6 worm cellular contexts compared by ENCODE assay signal in the genomic region with DNA sequence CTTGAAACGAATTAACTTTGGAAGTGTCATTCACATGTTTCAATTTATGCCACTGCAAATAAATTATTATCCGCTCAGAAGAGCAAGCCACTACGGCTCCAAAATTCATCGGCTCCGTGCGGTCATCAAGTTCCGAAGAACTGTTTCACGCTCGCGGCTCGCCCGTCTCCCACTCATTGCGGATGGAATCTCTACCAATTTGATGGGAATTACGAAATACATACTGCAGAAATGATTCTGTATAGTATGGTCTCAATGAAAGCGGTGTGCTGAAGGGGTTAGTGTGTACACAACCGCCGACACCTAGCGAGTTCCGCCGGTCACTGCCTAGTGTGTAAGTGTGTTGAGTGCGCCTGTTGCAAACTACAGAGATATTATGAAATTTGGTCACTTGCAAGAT.
TF ChIP-seq lines count a peak whose summit lies in the region.

No protein-coding gene starts in this region.

TF ChIP-seq in whole organism, L1 larva, 84 proteins besides CTCF, POLR2A, EP300 and RAD21 (continues in another document):
- TF ChIP-seq mab-9 (GFP tag; IDR thresholded peaks at IDR 0.05; lab: Robert Waterston, UW) (no peak), nhr-85 (tag; lab: Kevin White, UChicago) (peak; percentile 87), nhr-71 (tag; optimal IDR thresholded peaks at IDR 0.05; lab: Kevin White, UChicago) (peak; percentile 80), sox-4 (tag; optimal IDR thresholded peaks at IDR 0.05; lab: Kevin White, UChicago) (no peak), elt-3 (tag; optimal IDR thresholded peaks at IDR 0.05; lab: Kevin White, UChicago) (peak in 1 of 6 experiments; percentile 16), hpl-2 (GFP tag; optimal IDR thresholded peaks at IDR 0.05; lab: Kevin White, UChicago) (peak; percentile 56), snu-23 (GFP tag; optimal IDR thresholded peaks at IDR 0.05; lab: Kevin White, UChicago) (no peak), nhr-47 (tag; optimal IDR thresholded peaks at IDR 0.05; lab: Kevin White, UChicago) (peak; percentile 54), ceh-82 (tag; optimal IDR thresholded peaks at IDR 0.05; lab: Kevin White, UChicago) (peak; percentile 42 to 54 (median 49)), grh-1 (GFP tag; IDR thresholded peaks at IDR 0.05; lab: Robert Waterston, UW) (0 out of 2 replicates have a peak, but pooled peaks have one; percentile 28), alr-1 (tag; optimal IDR thresholded peaks at IDR 0.05; lab: Kevin White, UChicago; ENCODE audit: borderline replicate concordance) (no peak), efl-1 (optimal IDR thresholded peaks at IDR 0.05; lab: Kevin White, UChicago) (peak; percentile 4 to 30), efl-1 (GFP tag; optimal IDR thresholded peaks at IDR 0.05 in 1 of 2; lab: Kevin White, UChicago) (no peak), ets-5 (GFP tag; IDR thresholded peaks at IDR 0.05; lab: Robert Waterston, UW) (no peak)

TF ChIP-seq in whole organism, L2 larva, 48 proteins besides CTCF, POLR2A, EP300 and RAD21 (continues in another document):
- TF ChIP-seq ztf-1 (GFP tag; conservative IDR thresholded peaks at IDR 0.05; lab: Robert Waterston, UW) (no peak), mab-5 (tag; optimal IDR thresholded peaks at IDR 0.05; lab: Kevin White, UChicago) (no peak), ama-1 (optimal IDR thresholded peaks at IDR 0.05; lab: Kevin White, UChicago) (no peak), lsy-2 (tag; optimal IDR thresholded peaks at IDR 0.05; lab: Kevin White, UChicago) (no peak), nhr-21 (tag; optimal IDR thresholded peaks at IDR 0.05; lab: Kevin White, UChicago) (peak; percentile 49), ceh-16 (tag; optimal IDR thresholded peaks at IDR 0.05; lab: Kevin White, UChicago) (peak; percentile 58), crh-2 (tag; optimal IDR thresholded peaks at IDR 0.05; lab: Kevin White, UChicago) (peak; percentile 37), nhr-237 (tag; optimal IDR thresholded peaks at IDR 0.05; lab: Kevin White, UChicago) (no peak), unc-55 (GFP tag; optimal IDR thresholded peaks at IDR 0.05; lab: Kevin White, UChicago) (no peak), sma-9 (GFP tag; optimal IDR thresholded peaks at IDR 0.05; lab: Kevin White, UChicago) (peak; percentile 84), sma-9 (tag; optimal IDR thresholded peaks at IDR 0.05; lab: Kevin White, UChicago) (no peak), nhr-11 (tag; optimal IDR thresholded peaks at IDR 0.05; lab: Kevin White, UChicago) (no peak), snpc-4 (tag; optimal IDR thresholded peaks at IDR 0.05; lab: Kevin White, UChicago) (peak; percentile 95), sma-3 (GFP tag; optimal IDR thresholded peaks at IDR 0.05; lab: Kevin White, UChicago) (peak; percentile 75), fos-1 (tag; optimal IDR thresholded peaks at IDR 0.05; lab: Kevin White, UChicago) (peak; percentile 32)

TF ChIP-seq in whole organism, L3 larva, 47 proteins besides CTCF, POLR2A, EP300 and RAD21 (continues in another document):
- peak; percentile 74 for TF ChIP-seq nhr-43 (tag; optimal IDR thresholded peaks at IDR 0.05; lab: Kevin White, UChicago; ENCODE audit: poor library complexity, severe bottlenecking)
- no peak for TF ChIP-seq pha-4 (tag; optimal IDR thresholded peaks at IDR 0.05; lab: Kevin White, UChicago)
- TF ChIP-seq sea-2 (GFP tag; optimal IDR thresholded peaks at IDR 0.05; lab: Kevin White, UChicago) = no peak
- TF ChIP-seq hmg-11 (tag; optimal IDR thresholded peaks at IDR 0.05; lab: Kevin White, UChicago) = no peak
- no peak for TF ChIP-seq ceh-16 (tag; optimal IDR thresholded peaks at IDR 0.05; lab: Kevin White, UChicago)
- TF ChIP-seq elt-3 (tag; optimal IDR thresholded peaks at IDR 0.05; lab: Kevin White, UChicago) = peak in 1 of 3 experiments; percentile 57
- peak; percentile 60 for TF ChIP-seq ama-1 (optimal IDR thresholded peaks at IDR 0.05; lab: Kevin White, UChicago)
- TF ChIP-seq daf-12 (tag; optimal IDR thresholded peaks at IDR 0.05; lab: Kevin White, UChicago) = no peak
- no peak for TF ChIP-seq fos-1 (tag; optimal IDR thresholded peaks at IDR 0.05; lab: Kevin White, UChicago)
- TF ChIP-seq elt-2 (tag; optimal IDR thresholded peaks at IDR 0.05; lab: Kevin White, UChicago) = peak; percentile 16
- TF ChIP-seq mml-1 (tag; optimal IDR thresholded peaks at IDR 0.05; lab: Kevin White, UChicago) = no peak
- TF ChIP-seq nhr-25 (tag; optimal IDR thresholded peaks at IDR 0.05; lab: Kevin White, UChicago) = peak; percentile 41
- TF ChIP-seq ZK546.5 (tag; optimal IDR thresholded peaks at IDR 0.05; lab: Kevin White, UChicago) = no peak
- TF ChIP-seq nhr-76 (tag; optimal IDR thresholded peaks at IDR 0.05; lab: Kevin White, UChicago) = no peak
- peak; percentile 34 for TF ChIP-seq pqm-1 (tag; optimal IDR thresholded peaks at IDR 0.05; lab: Kevin White, UChicago)

TF ChIP-seq in whole organism, L4 larva, 104 proteins besides CTCF, POLR2A, EP300 and RAD21:
- TF ChIP-seq F49E8.2 (tag; optimal IDR thresholded peaks at IDR 0.05; lab: Kevin White, UChicago; ENCODE audit: borderline replicate concordance) = peak; percentile 73
- peak; percentile 36 for TF ChIP-seq mxl-3 (GFP tag; optimal IDR thresholded peaks at IDR 0.05; lab: Kevin White, UChicago)
- no peak for TF ChIP-seq zip-2 (tag; optimal IDR thresholded peaks at IDR 0.05; lab: Kevin White, UChicago)
- 0 out of 2 replicates have a peak, but pooled peaks have one; percentile 34 for TF ChIP-seq pha-4 (GFP tag; IDR thresholded peaks at IDR 0.05; lab: Robert Waterston, UW)
- TF ChIP-seq pha-4 (tag; optimal IDR thresholded peaks at IDR 0.05; lab: Kevin White, UChicago) = no peak
- TF ChIP-seq snpc-4 (tag; optimal IDR thresholded peaks at IDR 0.05; lab: Kevin White, UChicago) = peak; percentile 83
- 0 out of 2 replicates have a peak, but pooled peaks have one; percentile 25 for TF ChIP-seq saeg-2 (GFP tag; IDR thresholded peaks at IDR 0.05; lab: Robert Waterston, UW)
- peak; percentile 2 for TF ChIP-seq ztf-7 (tag; optimal IDR thresholded peaks at IDR 0.05; lab: Kevin White, UChicago)
- no peak for TF ChIP-seq set-16 (GFP tag; IDR thresholded peaks at IDR 0.05; lab: Robert Waterston, UW)

TF ChIP-seq in whole organism, late embryonic, 69 proteins besides CTCF, POLR2A, EP300 and RAD21:
- TF ChIP-seq pat-9 (tag; optimal IDR thresholded peaks at IDR 0.05; lab: Kevin White, UChicago) (no peak), ama-1 (optimal IDR thresholded peaks at IDR 0.05; lab: Kevin White, UChicago) (peak; percentile 1)

TF ChIP-seq in whole organism, young adult, 124 proteins besides CTCF, POLR2A, EP300 and RAD21 (continues in another document):
- TF ChIP-seq F39B2.1 (GFP tag; IDR thresholded peaks at IDR 0.05; lab: Robert Waterston, UW) (no peak), lsl-1 (GFP tag; optimal IDR thresholded peaks at IDR 0.05; lab: Kevin White, UChicago) (peak; percentile 55), tbx-9 (tag; optimal IDR thresholded peaks at IDR 0.05; lab: Kevin White, UChicago; ENCODE audit: borderline replicate concordance) (no peak), ztf-26 (tag; optimal IDR thresholded peaks at IDR 0.05; lab: Kevin White, UChicago) (no peak), ztf-25 (GFP tag; IDR thresholded peaks at IDR 0.05; lab: Robert Waterston, UW) (no peak), unc-62 (GFP tag; optimal IDR thresholded peaks at IDR 0.05; lab: Kevin White, UChicago) (no peak), egl-44 (GFP tag; IDR thresholded peaks at IDR 0.05; lab: Robert Waterston, UW) (no peak), ZK185.1 (tag; optimal IDR thresholded peaks at IDR 0.05; lab: Kevin White, UChicago; ENCODE audit: poor library complexity, severe bottlenecking) (no peak), T26A5.8 (tag; optimal IDR thresholded peaks at IDR 0.05; lab: Kevin White, UChicago) (no peak), let-526 (GFP tag; IDR thresholded peaks at IDR 0.05; lab: Robert Waterston, UW) (no peak), madf-8 (GFP tag; conservative IDR thresholded peaks at IDR 0.05; lab: Robert Waterston, UW) (no peak), T07F8.4 (tag; optimal IDR thresholded peaks at IDR 0.05; lab: Kevin White, UChicago) (no peak), atf-7 (tag; optimal IDR thresholded peaks at IDR 0.05; lab: Kevin White, UChicago) (no peak), lir-1 (GFP tag; conservative IDR thresholded peaks at IDR 0.05; lab: Robert Waterston, UW) (no peak), ceh-91 (GFP tag; IDR thresholded peaks at IDR 0.05; lab: Robert Waterston, UW) (no peak), mel-28 (tag; optimal IDR thresholded peaks at IDR 0.05; lab: Kevin White, UChicago; ENCODE audit: borderline replicate concordance) (no peak), athp-1 (tag; optimal IDR thresholded peaks at IDR 0.05; lab: Kevin White, UChicago) (no peak), dox-1 (GFP tag; IDR thresholded peaks at IDR 0.05; lab: Robert Waterston, UW) (no peak), ceh-79 (tag; optimal IDR thresholded peaks at IDR 0.05; lab: Kevin White, UChicago) (no peak), akir-1 (GFP tag; optimal IDR thresholded peaks at IDR 0.05; lab: Kevin White, UChicago) (no peak), B0336.3 (GFP tag; IDR thresholded peaks at IDR 0.05; lab: Robert Waterston, UW) (no peak), lsy-27 (tag; optimal IDR thresholded peaks at IDR 0.05; lab: Kevin White, UChicago; ENCODE audit: borderline replicate concordance, insufficient read depth) (no peak), snpc-1.1 (tag; optimal IDR thresholded peaks at IDR 0.05; lab: Kevin White, UChicago; ENCODE audit: insufficient read depth) (peak; percentile 94), tlf-1 (GFP tag; optimal IDR thresholded peaks at IDR 0.05; lab: Kevin White, UChicago) (no peak), F55B11.4 (tag; optimal IDR thresholded peaks at IDR 0.05; lab: Kevin White, UChicago; ENCODE audit: borderline replicate concordance, insufficient read depth) (no peak), F10E7.11 (tag; optimal IDR thresholded peaks at IDR 0.05; lab: Kevin White, UChicago) (no peak), ceh-58 (GFP tag; IDR thresholded peaks at IDR 0.05; lab: Robert Waterston, UW) (no peak), chd-7 (tag; optimal IDR thresholded peaks at IDR 0.05; lab: Kevin White, UChicago) (no peak), pbrm-1 (GFP tag; IDR thresholded peaks at IDR 0.05; lab: Robert Waterston, UW) (no peak; the same call in none of the 2 replicates), let-607 (tag; optimal IDR thresholded peaks at IDR 0.05; lab: Kevin White, UChicago) (no peak), nhr-80 (tag; optimal IDR thresholded peaks at IDR 0.05; lab: Kevin White, UChicago) (no peak), lin-40 (tag; optimal IDR thresholded peaks at IDR 0.05; lab: Kevin White, UChicago) (no peak), xnd-1 (tag; optimal IDR thresholded peaks at IDR 0.05; lab: Kevin White, UChicago) (no peak), Y95B8A.8 (GFP tag; IDR thresholded peaks at IDR 0.05; lab: Robert Waterston, UW) (no peak), attf-6 (GFP tag; IDR thresholded peaks at IDR 0.05; lab: Robert Waterston, UW) (peak; percentile 84), ceh-27 (GFP tag; optimal IDR thresholded peaks at IDR 0.05; lab: Kevin White, UChicago) (no peak), hlh-26 (GFP tag; conservative IDR thresholded peaks at IDR 0.05; lab: Robert Waterston, UW) (no peak)
